Fruit fly (Drosophila melanogaster): ENCODE data around the gene CG42570.

Gene CG42570

DNA sequence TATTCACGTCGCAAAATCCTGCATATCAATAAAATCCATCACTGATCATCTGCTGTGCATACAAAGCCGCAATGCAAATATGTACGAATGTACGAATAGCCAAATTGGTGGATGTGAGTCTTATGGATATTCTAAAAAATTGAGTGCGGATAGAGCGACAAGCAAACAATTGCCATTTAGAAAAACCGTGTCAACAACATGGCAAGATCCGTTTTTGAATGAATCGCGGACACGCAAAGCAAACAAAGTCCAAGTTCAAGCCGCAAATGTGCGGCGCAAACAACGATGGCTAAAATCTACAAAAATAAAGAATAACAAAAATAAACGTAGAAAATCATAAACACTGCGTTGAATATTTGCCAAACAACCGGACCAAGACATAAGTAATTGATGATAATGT lies 28.1 kb upstream of the CG42570 start (continued):
- TF ChIP-seq CG2129 (GFP tag; IDR thresholded peaks at IDR 0.05; ENCODE audit: partially characterized antibody) (no peak), CG15601 (tag; optimal IDR thresholded peaks at IDR 0.05) (no peak), scrt (GFP tag; optimal IDR thresholded peaks at IDR 0.05) (no peak), Nf-YB (GFP tag; optimal IDR thresholded peaks at IDR 0.05) (no peak), wdn (GFP tag; IDR thresholded peaks at IDR 0.05) (0 out of 2 replicates have a peak, but pooled peaks have one; percentile 10), Rfx (GFP tag; IDR thresholded peaks at IDR 0.05) (peak; percentile 7; the same call in 1 of the 2 replicates), Trl (optimal IDR thresholded peaks at IDR 0.05) (no peak), Trl (GFP tag; optimal IDR thresholded peaks at IDR 0.05) (peak; percentile 13), CG11085 (GFP tag; IDR thresholded peaks at IDR 0.05) (no peak), CG43689 (GFP tag; IDR thresholded peaks at IDR 0.05) (no peak), CG15514 (GFP tag; optimal IDR thresholded peaks at IDR 0.05) (peak; percentile 20), CrebB (tag; optimal IDR thresholded peaks at IDR 0.05) (peak; percentile 28), esg (GFP tag; conservative IDR thresholded peaks at IDR 0.05) (no peak), seq (GFP tag; IDR thresholded peaks at IDR 0.05) (peak; percentile 52; the same call in 1 of the 2 replicates), CG7928 (GFP tag; optimal IDR thresholded peaks at IDR 0.05) (no peak), CG12769 (tag; optimal IDR thresholded peaks at IDR 0.05) (peak; percentile 17), CkIIα-i1 (GFP tag; IDR thresholded peaks at IDR 0.05) (no peak), dimm (GFP tag; IDR thresholded peaks at IDR 0.05) (no peak), CG2678 (tag; optimal IDR thresholded peaks at IDR 0.05) (peak; percentile 26), CG7271 (tag; optimal IDR thresholded peaks at IDR 0.05) (no peak), Sox100B (GFP tag; optimal IDR thresholded peaks at IDR 0.05) (no peak), fd3F (GFP tag; optimal IDR thresholded peaks at IDR 0.05) (peak; percentile 33), CG30403 (GFP tag; optimal IDR thresholded peaks at IDR 0.05) (no peak), sens-2 (GFP tag; IDR thresholded peaks at IDR 0.05) (no peak), Hmr (GFP tag; optimal IDR thresholded peaks at IDR 0.05) (peak; percentile 37), lmd (GFP tag; IDR thresholded peaks at IDR 0.05) (no peak), ranshi (GFP tag; IDR thresholded peaks at IDR 0.05) (no peak), Gug (GFP tag; IDR thresholded peaks at IDR 0.05) (no peak), eyg (GFP tag; optimal IDR thresholded peaks at IDR 0.05) (no peak), CG4707 (GFP tag; optimal IDR thresholded peaks at IDR 0.05) (no peak), CG1603 (tag; optimal IDR thresholded peaks at IDR 0.05) (no peak), phol (tag; optimal IDR thresholded peaks at IDR 0.05) (no peak), HHEX (GFP tag; optimal IDR thresholded peaks at IDR 0.05) (peak; percentile 17), CG7839 (tag; optimal IDR thresholded peaks at IDR 0.05) (no peak), fd102C (GFP tag; optimal IDR thresholded peaks at IDR 0.05) (peak; percentile 50), pum (GFP tag; optimal IDR thresholded peaks at IDR 0.05) (no peak), CHES-1-like (GFP tag; optimal IDR thresholded peaks at IDR 0.05) (no peak), CG10462 (GFP tag; optimal IDR thresholded peaks at IDR 0.05) (no peak), Rx (GFP tag; IDR thresholded peaks at IDR 0.05) (no peak), CG1529 (GFP tag; optimal IDR thresholded peaks at IDR 0.05) (no peak), bcd (GFP tag; optimal IDR thresholded peaks at IDR 0.05) (peak; percentile 13), HLH3B (GFP tag; IDR thresholded peaks at IDR 0.05) (0 out of 2 replicates have a peak, but pooled peaks have one; percentile 11), Gsc (GFP tag; IDR thresholded peaks at IDR 0.05) (no peak), z (GFP tag; IDR thresholded peaks at IDR 0.05) (no peak), CG8290 (GFP tag; optimal IDR thresholded peaks at IDR 0.05) (no peak), CG8290 (tag; optimal IDR thresholded peaks at IDR 0.05) (peak in 1 of 2 experiments; percentile 46), Dip3 (GFP tag; optimal IDR thresholded peaks at IDR 0.05) (no peak), tx (GFP tag; optimal IDR thresholded peaks at IDR 0.05) (no peak), Camta (GFP tag; optimal IDR thresholded peaks at IDR 0.05) (peak; percentile 1), CG13894 (tag; optimal IDR thresholded peaks at IDR 0.05) (no peak), tio (GFP tag; optimal IDR thresholded peaks at IDR 0.05) (no peak), CG6683 (GFP tag; optimal IDR thresholded peaks at IDR 0.05) (no peak)
